Fruit fly (Drosophila melanogaster): ENCODE measurements around the gene CG10621.

dm6 chr2L:18933867-18934266, 20.4 kb downstream of the CG10621 start:
- TF ChIP-seq bab1 (GFP tag; optimal IDR thresholded peaks at IDR 0.05) (no peak), CG1620 (GFP tag; optimal IDR thresholded peaks at IDR 0.05) (no peak), tj (GFP tag; optimal IDR thresholded peaks at IDR 0.05) (no peak)
